Worm (Caenorhabditis elegans) whole organism, L2 larva: ENCODE results near the gene F54D5.23.

Experiments
- ama-1 ChIP-seq: fragments of 150-350 bp; optimal IDR thresholded peaks from 2 replicates; lab custom pipeline; 2018; ENCODE audit warnings: inconsistent platforms
- fos-1 ChIP-seq: fragments of 150-350 bp; optimal IDR thresholded peaks from 2 replicates; lab custom pipeline; 2014; ENCODE audit warnings: missing biosample characterization, missing genetic modification characterization
- nhr-237 ChIP-seq: fragments of 150-350 bp; optimal IDR thresholded peaks from 2 replicates; lab custom pipeline; 2014; ENCODE audit warnings: missing biosample characterization, missing genetic modification characterization
- ztf-11 ChIP-seq: sonication (generic microtip); optimal IDR thresholded peaks from 2 replicates; lab custom pipeline; 2017; ENCODE audit warnings: missing biosample characterization, missing genetic modification characterization

ce11 chrII:11536505-11536904, 32.6 kb downstream of the F54D5.23 start:
- TF ChIP-seq fos-1 (no peak), nhr-237 (tag; lab: Kevin White, UChicago) (no peak), ztf-11 (tag; lab: Kevin White, UChicago) (no peak), ama-1 (no peak)
